Fruit fly (Drosophila melanogaster) whole organism, adult: ENCODE data around the gene Rtnl1.
A peak's percentile ranks its signal among the peaks of the same experiment; 100 is the strongest.

Experiments used
- CG11617 ChIP-seq: fragments of 200-800 bp; sonication (Bioruptor generic); optimal IDR thresholded peaks from 2 replicates; lab custom pipeline; 2017; ENCODE audit warnings: mild to moderate bottlenecking, missing biosample characterization, missing genetic modification reagents, missing genetic modification characterization
- CG12768 ChIP-seq: fragments of 200-800 bp; sonication (Bioruptor generic); optimal IDR thresholded peaks from 2 replicates; lab custom pipeline; 2017; ENCODE audit warnings: missing biosample characterization, missing genetic modification characterization, mild to moderate bottlenecking, moderate library complexity, missing genetic modification reagents
- CG14711 ChIP-seq: fragments of 200-800 bp; sonication (Bioruptor generic); optimal IDR thresholded peaks from 2 replicates; lab custom pipeline; 2018; ENCODE audit warnings: missing biosample characterization, mild to moderate bottlenecking, missing genetic modification characterization, moderate library complexity
- CG1620 ChIP-seq: fragments of 200-800 bp; sonication (Bioruptor generic); optimal IDR thresholded peaks from 2 replicates; lab custom pipeline; 2016; ENCODE audit warnings: missing biosample characterization, missing genetic modification characterization
- CG33017 ChIP-seq: fragments of 200-800 bp; sonication (Bioruptor generic); optimal IDR thresholded peaks from 2 replicates; lab custom pipeline; 2018; ENCODE audit warnings: missing biosample characterization, mild to moderate bottlenecking, missing genetic modification characterization, moderate library complexity
- CG5204 ChIP-seq: fragments of 200-800 bp; sonication (Bioruptor generic); optimal IDR thresholded peaks from 2 replicates; lab custom pipeline; 2016; ENCODE audit warnings: missing biosample characterization, missing genetic modification characterization
- CG7045 ChIP-seq: fragments of 200-800 bp; sonication (Bioruptor generic); optimal IDR thresholded peaks from 2 replicates; lab custom pipeline; 2017; ENCODE audit warnings: missing biosample characterization, mild to moderate bottlenecking, missing genetic modification characterization
- CG7101 ChIP-seq: fragments of 200-800 bp; sonication (Bioruptor generic); optimal IDR thresholded peaks from 2 replicates; lab custom pipeline; 2018; ENCODE audit warnings: missing biosample characterization, mild to moderate bottlenecking, missing genetic modification characterization, moderate library complexity
- Clk ChIP-seq: fragments of 200-800 bp; sonication (Bioruptor generic); optimal IDR thresholded peaks from 2 replicates; lab custom pipeline; 2017; ENCODE audit warnings: missing biosample characterization, missing genetic modification characterization
- Crg-1 ChIP-seq: fragments of 200-800 bp; sonication (Bioruptor generic); optimal IDR thresholded peaks from 2 replicates; lab custom pipeline; 2016; ENCODE audit warnings: missing biosample characterization, missing genetic modification characterization
- Hr96 ChIP-seq: fragments of 200-800 bp; sonication (Bioruptor generic); optimal IDR thresholded peaks from 2 replicates; lab custom pipeline; 2016; ENCODE audit warnings: missing biosample characterization, missing genetic modification characterization
- Mnt ChIP-seq: fragments of 200-800 bp; sonication (Bioruptor generic); optimal IDR thresholded peaks from 2 replicates; lab custom pipeline; 2016; ENCODE audit warnings: missing biosample characterization, mild to moderate bottlenecking, missing genetic modification characterization
- bab1 ChIP-seq: fragments of 200-800 bp; sonication (Bioruptor generic); optimal IDR thresholded peaks from 3 replicates; lab custom pipeline; 2019; ENCODE audit warnings: missing biosample characterization, mild to moderate bottlenecking, missing genetic modification characterization, moderate library complexity
- cic ChIP-seq: fragments of 200-800 bp; sonication (Bioruptor generic); optimal IDR thresholded peaks from 2 replicates; lab custom pipeline; 2017; ENCODE audit warnings: missing biosample characterization, mild to moderate bottlenecking, missing genetic modification characterization, moderate library complexity
- cnc ChIP-seq, 2 experiments: fragments of >200 bp; optimal IDR thresholded peaks; 2 replicates each; lab custom pipeline; 2017
- kay ChIP-seq: fragments of 200-800 bp; sonication (Bioruptor generic); peaks from one replicate; lab custom pipeline; 2016; ENCODE audit warnings: missing biosample characterization, missing genetic modification characterization, borderline replicate concordance
- ovo ChIP-seq: fragments of 200-800 bp; sonication (Bioruptor generic); optimal IDR thresholded peaks from 2 replicates; lab custom pipeline; 2016; ENCODE audit warnings: missing biosample characterization, missing genetic modification characterization
- pad ChIP-seq: fragments of 200-800 bp; sonication (Bioruptor generic); optimal IDR thresholded peaks from 3 replicates; lab custom pipeline; 2017; ENCODE audit warnings: missing biosample characterization, missing genetic modification characterization, mild to moderate bottlenecking, moderate library complexity, missing genetic modification reagents
- tj ChIP-seq: fragments of 200-800 bp; sonication (Bioruptor generic); optimal IDR thresholded peaks from 3 replicates; lab custom pipeline; 2017; ENCODE audit warnings: missing biosample characterization, mild to moderate bottlenecking, missing genetic modification characterization, moderate library complexity
- toe ChIP-seq: fragments of 200-800 bp; sonication (Bioruptor generic); optimal IDR thresholded peaks from 2 replicates; lab custom pipeline; 2016; ENCODE audit warnings: missing biosample characterization, missing genetic modification characterization

Gene Rtnl1

DNA sequence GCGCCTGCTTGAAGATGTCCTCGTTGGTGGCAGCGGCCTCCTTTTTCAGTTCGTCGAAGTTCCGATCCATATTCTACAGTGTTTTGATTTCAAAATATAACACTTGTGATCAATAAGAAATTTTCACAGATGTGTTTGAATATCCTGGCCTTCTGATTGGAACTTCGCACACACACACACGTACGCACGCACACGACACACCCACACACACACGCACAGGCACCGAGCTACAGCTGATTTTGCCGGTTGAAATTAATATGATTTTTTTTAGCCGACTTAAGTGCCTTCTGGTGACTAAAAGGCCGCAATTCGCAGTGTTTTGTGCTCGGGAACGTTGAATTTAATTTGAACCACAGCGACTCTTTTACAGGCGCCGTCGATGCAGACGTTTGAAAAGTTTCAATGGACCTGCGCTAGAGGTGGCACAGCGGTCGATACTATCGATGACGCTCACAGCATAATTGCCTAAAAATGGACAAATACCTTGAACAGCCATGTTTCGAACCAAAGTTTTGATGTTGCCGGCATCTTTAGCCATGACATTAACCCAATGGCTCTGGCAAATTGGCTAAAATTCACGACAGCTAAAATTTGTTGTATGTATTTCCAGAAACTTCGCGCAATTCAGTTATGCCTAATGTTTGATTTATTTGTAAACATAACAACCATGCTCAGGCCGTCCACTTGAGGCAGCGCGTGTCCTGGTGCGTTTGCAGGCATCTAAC, at the start of gene Rtnl1:
TSS of gene Rtnl1 (minus strand) at position 415 of the 725 bp plus-strand sequence.
- peak; percentile 70 for TF ChIP-seq cic (GFP tag; lab: Kevin White, UChicago)
- TF ChIP-seq toe = no peak
- no peak for TF ChIP-seq CG7045 (GFP tag; lab: Kevin White, UChicago)
- peak; percentile 26 for TF ChIP-seq CG12768 (GFP tag; lab: Kevin White, UChicago)
- no peak for TF ChIP-seq cnc (optimal IDR thresholded peaks at IDR 0.05; lab: Kevin White, UChicago)
- peak; percentile 81 for TF ChIP-seq bab1
- no peak for TF ChIP-seq Hr96 (GFP tag; lab: Kevin White, UChicago)
- peak; percentile 33 for TF ChIP-seq Crg-1 (GFP tag; lab: Kevin White, UChicago)
- TF ChIP-seq tj (GFP tag; lab: Kevin White, UChicago) = peak; percentile 28
- no peak for TF ChIP-seq ovo (GFP tag; lab: Kevin White, UChicago)
- peak; percentile 66 for TF ChIP-seq CG1620 (GFP tag; lab: Kevin White, UChicago)
- peak; percentile 22 for TF ChIP-seq pad (GFP tag; lab: Kevin White, UChicago)
- peak; percentile 34 for TF ChIP-seq CG33017 (tag; lab: Kevin White, UChicago)
- peak; percentile 33 for TF ChIP-seq CG14711
- no peak for TF ChIP-seq CG5204 (GFP tag; lab: Kevin White, UChicago)
- peak; percentile 15 for TF ChIP-seq Clk
- peak; percentile 17 for TF ChIP-seq CG7101 (tag; lab: Kevin White, UChicago)
- TF ChIP-seq kay = no peak
- peak; percentile 42 for TF ChIP-seq Mnt (GFP tag; lab: Kevin White, UChicago)
- peak; percentile 11 for TF ChIP-seq CG11617 (GFP tag; lab: Kevin White, UChicago)

DNA sequence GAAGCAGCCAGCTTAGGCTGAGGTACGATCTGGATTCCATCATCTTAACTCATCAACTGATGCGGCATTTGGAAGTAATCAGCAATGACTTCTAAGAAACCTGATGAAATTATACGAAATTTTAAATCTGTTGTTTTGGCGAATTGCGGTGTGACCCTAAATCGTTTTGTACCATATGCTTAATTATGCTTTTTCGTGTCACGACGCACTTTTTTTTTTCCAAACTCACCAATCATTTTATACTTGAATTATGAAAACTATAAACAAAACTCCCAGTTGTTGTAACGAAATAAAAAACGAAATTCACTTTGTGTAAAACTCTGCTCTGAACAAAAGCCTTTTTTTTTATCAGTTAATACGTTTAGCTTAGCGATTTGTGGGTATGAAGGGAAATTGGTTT, 48.6 kb upstream of the Rtnl1 start, which contains the start of gene Nepl3:
TSS of gene Nepl3 (minus strand) at position 155 of the 400 bp plus-strand sequence.
- TF ChIP-seq cic (GFP tag; lab: Kevin White, UChicago) = no peak
- TF ChIP-seq ovo (GFP tag; lab: Kevin White, UChicago) = no peak
- no peak for TF ChIP-seq bab1
- TF ChIP-seq Crg-1 (GFP tag; lab: Kevin White, UChicago) = no peak
- TF ChIP-seq tj (GFP tag; lab: Kevin White, UChicago) = no peak
- TF ChIP-seq pad (GFP tag; lab: Kevin White, UChicago) = no peak
- TF ChIP-seq CG12768 (GFP tag; lab: Kevin White, UChicago) = no peak
- no peak for TF ChIP-seq cnc (optimal IDR thresholded peaks at IDR 0.05; lab: Kevin White, UChicago)
- no peak for TF ChIP-seq CG7101 (tag; lab: Kevin White, UChicago)
- TF ChIP-seq CG33017 (tag; lab: Kevin White, UChicago) = no peak
- no peak for TF ChIP-seq CG14711
- no peak for TF ChIP-seq CG1620 (GFP tag; lab: Kevin White, UChicago)
- no peak for TF ChIP-seq CG5204 (GFP tag; lab: Kevin White, UChicago)
- no peak for TF ChIP-seq Clk
- no peak for TF ChIP-seq Mnt (GFP tag; lab: Kevin White, UChicago)
- no peak for TF ChIP-seq kay
- no peak for TF ChIP-seq CG7045 (GFP tag; lab: Kevin White, UChicago)
- TF ChIP-seq Hr96 (GFP tag; lab: Kevin White, UChicago) = no peak
- no peak for TF ChIP-seq CG11617 (GFP tag; lab: Kevin White, UChicago)
- TF ChIP-seq toe = no peak

DNA sequence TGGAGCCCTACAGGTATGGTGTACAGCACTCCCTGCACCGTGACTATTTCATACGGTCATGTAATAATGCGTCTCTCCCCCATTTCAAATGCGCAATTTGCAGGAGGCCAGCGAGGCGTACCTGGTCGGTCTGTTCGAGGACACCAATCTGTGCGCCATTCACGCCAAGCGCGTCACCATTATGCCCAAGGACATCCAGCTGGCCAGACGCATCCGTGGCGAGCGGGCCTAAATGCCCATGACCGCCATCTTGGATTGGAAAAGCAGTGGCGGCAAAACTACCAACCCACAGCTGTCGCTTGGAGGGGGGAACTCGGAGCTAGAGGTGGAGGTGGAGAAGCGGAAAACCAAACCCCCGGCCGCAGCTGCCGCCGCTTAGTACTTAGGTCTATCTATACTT, 46.0 kb upstream of the Rtnl1 start:
- TF ChIP-seq cic (GFP tag; lab: Kevin White, UChicago) (peak; percentile 1), CG7101 (tag; lab: Kevin White, UChicago) (no peak)

DNA sequence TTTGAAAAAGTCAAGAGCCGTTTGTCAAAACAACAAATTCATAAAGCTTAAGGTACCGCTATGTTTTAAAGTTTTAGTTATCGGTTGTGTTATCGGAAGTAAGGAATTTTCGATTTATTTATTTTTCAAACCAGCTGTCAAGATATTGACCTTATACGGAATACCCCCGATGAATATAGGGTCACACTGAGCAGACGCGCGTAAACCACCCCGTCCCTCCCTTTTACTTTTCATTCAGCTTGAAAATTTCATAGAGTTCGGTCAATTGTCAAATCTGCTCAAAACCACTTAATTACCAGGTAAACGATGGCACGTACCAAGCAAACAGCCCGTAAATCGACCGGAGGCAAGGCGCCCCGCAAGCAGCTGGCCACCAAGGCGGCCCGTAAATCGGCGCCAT, 45.4 kb upstream of the Rtnl1 start, which contains the start of the genes CG14036 and His3.3A:
TSS of gene CG14036 (minus strand) at position 64 of the 400 bp plus-strand sequence.
TSS of gene His3.3A (plus strand) at position 106 of the 400 bp plus-strand sequence.
- TF ChIP-seq Crg-1 (GFP tag; lab: Kevin White, UChicago) (peak; percentile 35), CG7101 (tag; lab: Kevin White, UChicago) (peak; percentile 28), pad (GFP tag; lab: Kevin White, UChicago) (peak; percentile 4), CG1620 (GFP tag; lab: Kevin White, UChicago) (peak; percentile 40), CG14711 (peak; percentile 2), Mnt (GFP tag; lab: Kevin White, UChicago) (peak; percentile 10), CG11617 (GFP tag; lab: Kevin White, UChicago) (no peak), ovo (GFP tag; lab: Kevin White, UChicago) (peak; percentile 82), cic (GFP tag; lab: Kevin White, UChicago) (peak; percentile 59), CG12768 (GFP tag; lab: Kevin White, UChicago) (no peak), bab1 (peak; percentile 40), Hr96 (GFP tag; lab: Kevin White, UChicago) (no peak)

DNA sequence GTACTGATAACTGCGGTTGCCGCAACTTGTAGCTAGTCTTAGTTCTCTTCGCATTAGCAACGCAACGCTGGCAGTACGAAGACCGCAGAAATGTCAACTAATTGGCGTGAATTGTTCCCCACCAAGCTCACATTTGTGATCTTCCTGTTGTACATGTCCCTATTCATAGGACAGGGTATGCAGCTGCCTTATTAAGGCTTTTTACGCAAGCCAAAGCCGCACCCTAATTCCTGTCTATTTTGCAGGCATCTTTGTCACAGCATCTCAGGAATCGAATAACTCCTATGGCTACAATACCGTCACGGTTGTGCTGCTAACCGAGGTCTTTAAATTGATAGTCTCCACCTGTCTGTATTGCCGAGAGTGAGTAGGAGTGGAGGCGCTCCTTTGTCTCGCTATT, 43.5 kb upstream of the Rtnl1 start, which contains the start of gene eIF3h:
TSS of gene eIF3h (minus strand) at position 101 of the 400 bp plus-strand sequence.
- TF ChIP-seq tj (GFP tag; lab: Kevin White, UChicago) (no peak), Crg-1 (GFP tag; lab: Kevin White, UChicago) (no peak), CG5204 (GFP tag; lab: Kevin White, UChicago) (no peak), cnc (optimal IDR thresholded peaks at IDR 0.05; lab: Kevin White, UChicago) (no peak), ovo (GFP tag; lab: Kevin White, UChicago) (no peak), Clk (no peak), CG33017 (tag; lab: Kevin White, UChicago) (no peak), CG7101 (tag; lab: Kevin White, UChicago) (no peak), CG1620 (GFP tag; lab: Kevin White, UChicago) (no peak), CG14711 (no peak)
